Fruit fly (Drosophila melanogaster): ENCODE measurements around the gene CG14689.

The CG14689 gene

dm6 chr3R:10677245-10677902 is 33.7 kb downstream of the CG14689 start, which contains the start of gene CG6465 (continued):
- no peak for TF ChIP-seq Dad (GFP tag; optimal IDR thresholded peaks at IDR 0.05)
- no peak for TF ChIP-seq dan (GFP tag; IDR thresholded peaks at IDR 0.05)
- peak; percentile 93 for TF ChIP-seq CG2199 (GFP tag; IDR thresholded peaks at IDR 0.05)
- TF ChIP-seq fd64A (GFP tag; optimal IDR thresholded peaks at IDR 0.05), result no peak
- peak; percentile 27 for TF ChIP-seq Scr (GFP tag; IDR thresholded peaks at IDR 0.05; ENCODE audit: partially characterized antibody)
- no peak for TF ChIP-seq p53 (GFP tag; optimal IDR thresholded peaks at IDR 0.05)
- peak; percentile 17 for TF ChIP-seq CG10267 (tag; optimal IDR thresholded peaks at IDR 0.05)
- no peak for TF ChIP-seq az2 (GFP tag; optimal IDR thresholded peaks at IDR 0.05)
- TF ChIP-seq run (tag; optimal IDR thresholded peaks at IDR 0.05), result no peak
- no peak for TF ChIP-seq Aef1 (GFP tag; IDR thresholded peaks at IDR 0.05)
- no peak for TF ChIP-seq hth (optimal IDR thresholded peaks at IDR 0.05)
- TF ChIP-seq CG14667 (GFP tag; IDR thresholded peaks at IDR 0.05), result no peak
- TF ChIP-seq luna (GFP tag; optimal IDR thresholded peaks at IDR 0.05), result no peak
- TF ChIP-seq D (optimal IDR thresholded peaks at IDR 0.05), result no peak
- no peak for TF ChIP-seq D (GFP tag; optimal IDR thresholded peaks at IDR 0.05)
- TF ChIP-seq ewg (GFP tag; optimal IDR thresholded peaks at IDR 0.05), result no peak
- no peak for TF ChIP-seq repo (GFP tag; optimal IDR thresholded peaks at IDR 0.05)
- peak; percentile 30 for TF ChIP-seq CG18262 (tag; optimal IDR thresholded peaks at IDR 0.05)
- peak; percentile 12 for TF ChIP-seq pzg (GFP tag; optimal IDR thresholded peaks at IDR 0.05)
- no peak for TF ChIP-seq CG10147 (GFP tag; optimal IDR thresholded peaks at IDR 0.05)
- no peak for TF ChIP-seq eyg (GFP tag; optimal IDR thresholded peaks at IDR 0.05)
- TF ChIP-seq pb (GFP tag; optimal IDR thresholded peaks at IDR 0.05), result no peak
- no peak for TF ChIP-seq CG10565 (GFP tag; optimal IDR thresholded peaks at IDR 0.05)
- TF ChIP-seq CG33557 (GFP tag; optimal IDR thresholded peaks at IDR 0.05), result no peak
- TF ChIP-seq esg (GFP tag; conservative IDR thresholded peaks at IDR 0.05), result no peak
- no peak for TF ChIP-seq CG12942 (GFP tag; optimal IDR thresholded peaks at IDR 0.05)
- no peak for TF ChIP-seq ase (GFP tag; IDR thresholded peaks at IDR 0.05)
- TF ChIP-seq dmrt99B (tag; optimal IDR thresholded peaks at IDR 0.05), result peak; percentile 33
- TF ChIP-seq CG4730 (GFP tag; IDR thresholded peaks at IDR 0.05), result no peak
- no peak for TF ChIP-seq mam (GFP tag; optimal IDR thresholded peaks at IDR 0.05)
- TF ChIP-seq CG7745 (tag; optimal IDR thresholded peaks at IDR 0.05), result no peak
- TF ChIP-seq chn (GFP tag; optimal IDR thresholded peaks at IDR 0.05), result no peak
- TF ChIP-seq Dip2 (GFP tag; IDR thresholded peaks at IDR 0.05), result no peak
- TF ChIP-seq CG1024 (GFP tag; IDR thresholded peaks at IDR 0.05), result no peak
- no peak for TF ChIP-seq CG6854 (GFP tag; optimal IDR thresholded peaks at IDR 0.05)
- TF ChIP-seq sima (GFP tag; optimal IDR thresholded peaks at IDR 0.05), result no peak
- TF ChIP-seq CG9817 (tag; optimal IDR thresholded peaks at IDR 0.05), result peak; percentile 8
- no peak for TF ChIP-seq Sox102F (GFP tag; optimal IDR thresholded peaks at IDR 0.05)
- TF ChIP-seq wor (GFP tag; IDR thresholded peaks at IDR 0.05), result no peak
- peak; percentile 81 for TF ChIP-seq grau (tag; optimal IDR thresholded peaks at IDR 0.05)
- TF ChIP-seq lov (optimal IDR thresholded peaks at IDR 0.05), result no peak
- TF ChIP-seq lov (GFP tag; IDR thresholded peaks at IDR 0.05), result no peak
- peak; percentile 98 for TF ChIP-seq grn (GFP tag; optimal IDR thresholded peaks at IDR 0.05)
- no peak for TF ChIP-seq Doc2 (GFP tag; IDR thresholded peaks at IDR 0.05)
- no peak for TF ChIP-seq TFAM (GFP tag; optimal IDR thresholded peaks at IDR 0.05)
- no peak for TF ChIP-seq CG12744 (GFP tag; optimal IDR thresholded peaks at IDR 0.05)
- no peak for TF ChIP-seq Dref (GFP tag; IDR thresholded peaks at IDR 0.05)
- peak; percentile 34; the same call in 1 of the 2 replicates for TF ChIP-seq al (GFP tag; IDR thresholded peaks at IDR 0.05)
- no peak for TF ChIP-seq lilli (GFP tag; optimal IDR thresholded peaks at IDR 0.05)
- no peak for TF ChIP-seq hbn (GFP tag; IDR thresholded peaks at IDR 0.05; ENCODE audit: partially characterized antibody)
- no peak for TF ChIP-seq Nf-YA (GFP tag; IDR thresholded peaks at IDR 0.05)
- TF ChIP-seq CG13624 (GFP tag; optimal IDR thresholded peaks at IDR 0.05), result peak; percentile 40

Data from whole organism, embryonic.